Fruit fly (Drosophila melanogaster): Measurements from ENCODE around the gene Trx2.

The Trx2 gene

dm6 chr2L:9594625-9595300 lies 18.2 kb upstream of the Trx2 start (continued):
- TF ChIP-seq CG17328 (GFP tag; IDR thresholded peaks at IDR 0.05) = peak; percentile 71
- no peak for TF ChIP-seq CG12236 (GFP tag; optimal IDR thresholded peaks at IDR 0.05)
- no peak for TF ChIP-seq tna (GFP tag; IDR thresholded peaks at IDR 0.05; ENCODE audit: partially characterized antibody)
- TF ChIP-seq Dref (GFP tag; IDR thresholded peaks at IDR 0.05) = no peak
- peak; percentile 33 for TF ChIP-seq gsb-n (tag; optimal IDR thresholded peaks at IDR 0.05)
- TF ChIP-seq Opbp (GFP tag; IDR thresholded peaks at IDR 0.05; ENCODE audit: partially characterized antibody) = no peak
- no peak for TF ChIP-seq twi (tag; optimal IDR thresholded peaks at IDR 0.05)
- TF ChIP-seq bsh (GFP tag; optimal IDR thresholded peaks at IDR 0.05) = peak in 1 of 2 experiments; percentile 78
- no peak for TF ChIP-seq sd (tag; optimal IDR thresholded peaks at IDR 0.05)
- no peak for TF ChIP-seq CG9215 (GFP tag; IDR thresholded peaks at IDR 0.05)
- TF ChIP-seq ssp (GFP tag; IDR thresholded peaks at IDR 0.05) = peak; percentile 33; the same call in 1 of the 2 replicates
- peak; percentile 18; the same call in 1 of the 3 replicates for TF ChIP-seq tgo (GFP tag; IDR thresholded peaks at IDR 0.05)
- TF ChIP-seq Nf-YC (tag; optimal IDR thresholded peaks at IDR 0.05) = no peak
- no peak for TF ChIP-seq zfh2 (GFP tag; optimal IDR thresholded peaks at IDR 0.05)
- TF ChIP-seq BtbVII (GFP tag; optimal IDR thresholded peaks at IDR 0.05) = no peak
- peak; percentile 64 for TF ChIP-seq dmrt99B (tag; optimal IDR thresholded peaks at IDR 0.05)
- TF ChIP-seq CG2129 (GFP tag; IDR thresholded peaks at IDR 0.05; ENCODE audit: partially characterized antibody) = no peak
- no peak for TF ChIP-seq cato (GFP tag; optimal IDR thresholded peaks at IDR 0.05; ENCODE audit: borderline replicate concordance)
- TF ChIP-seq CG30020 (tag; optimal IDR thresholded peaks at IDR 0.05) = no peak
- no peak for TF ChIP-seq CG10147 (GFP tag; optimal IDR thresholded peaks at IDR 0.05)
- no peak for TF ChIP-seq CG12104 (GFP tag; optimal IDR thresholded peaks at IDR 0.05)
- TF ChIP-seq insv (GFP tag; optimal IDR thresholded peaks at IDR 0.05) = no peak
- TF ChIP-seq Oaz (GFP tag; IDR thresholded peaks at IDR 0.05) = no peak
- TF ChIP-seq CG1832 (GFP tag; optimal IDR thresholded peaks at IDR 0.05) = no peak
- peak; percentile 46 for TF ChIP-seq CG2202 (tag; optimal IDR thresholded peaks at IDR 0.05)
- TF ChIP-seq ci (GFP tag; IDR thresholded peaks at IDR 0.05) = 0 out of 3 replicates have a peak, but pooled peaks have one; percentile 35
- TF ChIP-seq pfk (GFP tag; optimal IDR thresholded peaks at IDR 0.05) = no peak
- no peak for TF ChIP-seq al (GFP tag; IDR thresholded peaks at IDR 0.05)
- TF ChIP-seq CG6791 (GFP tag; IDR thresholded peaks at IDR 0.05; ENCODE audit: partially characterized antibody) = no peak
- no peak for TF ChIP-seq knrl (GFP tag; IDR thresholded peaks at IDR 0.05; ENCODE audit: partially characterized antibody)
- TF ChIP-seq CG4617 (GFP tag; optimal IDR thresholded peaks at IDR 0.05; ENCODE audit: borderline replicate concordance) = no peak
- no peak for TF ChIP-seq Camta (GFP tag; optimal IDR thresholded peaks at IDR 0.05)
- no peak for TF ChIP-seq Lim3 (GFP tag; IDR thresholded peaks at IDR 0.05)
- no peak for TF ChIP-seq CG18476 (GFP tag; optimal IDR thresholded peaks at IDR 0.05)
- no peak for TF ChIP-seq HLHmδ (GFP tag; optimal IDR thresholded peaks at IDR 0.05)
- peak; percentile 44 for TF ChIP-seq CG13775 (GFP tag; optimal IDR thresholded peaks at IDR 0.05)
- peak; percentile 5 for TF ChIP-seq Abd-B (GFP tag; optimal IDR thresholded peaks at IDR 0.05)
- peak; percentile 52 for TF ChIP-seq fd96Cb (tag; optimal IDR thresholded peaks at IDR 0.05)
- TF ChIP-seq CG12744 (GFP tag; optimal IDR thresholded peaks at IDR 0.05) = no peak
- no peak for TF ChIP-seq Doc3 (GFP tag; IDR thresholded peaks at IDR 0.05; ENCODE audit: partially characterized antibody)
- TF ChIP-seq HHEX (GFP tag; optimal IDR thresholded peaks at IDR 0.05) = no peak
- TF ChIP-seq Dfd (GFP tag; optimal IDR thresholded peaks at IDR 0.05) = no peak
- TF ChIP-seq jing (GFP tag; optimal IDR thresholded peaks at IDR 0.05) = no peak
- TF ChIP-seq CG18262 (tag; optimal IDR thresholded peaks at IDR 0.05) = peak; percentile 83
- TF ChIP-seq Med (GFP tag) = no peak
- TF ChIP-seq Six4 (GFP tag; optimal IDR thresholded peaks at IDR 0.05) = peak; percentile 33
- TF ChIP-seq CG10959 (GFP tag; IDR thresholded peaks at IDR 0.05) = peak; percentile 73
- no peak for TF ChIP-seq Doc2 (GFP tag; IDR thresholded peaks at IDR 0.05)
- no peak for TF ChIP-seq CG2116 (GFP tag; optimal IDR thresholded peaks at IDR 0.05)
